Worm (Caenorhabditis elegans) whole organism, L1 larva: ENCODE data around the gene R02D5.7.

Source experiments
- F16B12.6 ChIP-seq: fragments of 150-350 bp; optimal IDR thresholded peaks from 2 replicates; lab custom pipeline; 2014; ENCODE audit warnings: missing biosample characterization, missing genetic modification characterization
- ama-1 ChIP-seq: fragments of 150-350 bp; optimal IDR thresholded peaks from 2 replicates; lab custom pipeline; 2014
- ceh-63 ChIP-seq: fragments of 200-800 bp; sonication (Bioruptor generic); optimal IDR thresholded peaks from 2 replicates; lab custom pipeline; 2018; ENCODE audit warnings: mild to moderate bottlenecking, missing genetic modification characterization, missing compliant biosample characterization
- ceh-8 ChIP-seq: fragments of 200-800 bp; sonication (Bioruptor generic); optimal IDR thresholded peaks from 2 replicates; lab custom pipeline; 2018; ENCODE audit warnings: mild to moderate bottlenecking, missing genetic modification characterization, moderate library complexity, missing compliant biosample characterization
- ceh-88 ChIP-seq: fragments of 200-800 bp; sonication (Bioruptor generic); IDR thresholded peaks from 2 replicates; pipeline ENCODE4 v1.3.6; 2022; ENCODE audit warnings: missing genetic modification characterization, missing compliant biosample characterization
- efl-1 ChIP-seq, 4 experiments: fragments of 150-350 bp; optimal IDR thresholded peaks in 3 of 4; peaks in 1 of 4; 1 replicate in 1 of 4; 2 replicates in 3 of 4; lab custom pipeline; 2014; ENCODE audit warnings: missing biosample characterization in 2 of 4, missing genetic modification characterization in 2 of 4, missing genetic modification reagents in 2 of 4
- elt-3 ChIP-seq, 6 experiments: fragments of 150-350 bp in 1 of 6; sonication (generic microtip); optimal IDR thresholded peaks; 2 replicates each; lab custom pipeline; 2017 to 2018; ENCODE audit warnings: missing biosample characterization in 6 of 6, missing genetic modification characterization in 6 of 6, inconsistent platforms in 1 of 6
- hlh-4 ChIP-seq: sonication (generic microtip); optimal IDR thresholded peaks from 2 replicates; lab custom pipeline; 2016; ENCODE audit warnings: mild to moderate bottlenecking, missing genetic modification characterization, missing compliant biosample characterization
- isw-1 ChIP-seq: fragments of 200-800 bp; sonication (Bioruptor generic); IDR thresholded peaks from 2 replicates; pipeline ENCODE4 v1.3.6; 2022; ENCODE audit warnings: missing genetic modification characterization, missing compliant biosample characterization
- nhr-11 ChIP-seq: fragments of 150-350 bp; optimal IDR thresholded peaks from 2 replicates; lab custom pipeline; 2014; ENCODE audit warnings: missing biosample characterization, missing genetic modification characterization
- nhr-12 ChIP-seq: sonication (generic microtip); optimal IDR thresholded peaks from 2 replicates; lab custom pipeline; 2017; ENCODE audit warnings: missing biosample characterization, missing genetic modification characterization
- nhr-84 ChIP-seq: sonication (generic microtip); optimal IDR thresholded peaks from 2 replicates; lab custom pipeline; 2017; ENCODE audit warnings: missing biosample characterization, missing genetic modification characterization
- snpc-4 ChIP-seq: fragments of 150-350 bp; optimal IDR thresholded peaks from 2 replicates; lab custom pipeline; 2014; ENCODE audit warnings: missing biosample characterization, missing genetic modification characterization
- zag-1 ChIP-seq: fragments of 150-350 bp; optimal IDR thresholded peaks from 2 replicates; lab custom pipeline; 2014; ENCODE audit warnings: missing biosample characterization, missing genetic modification characterization

ce11 chrV:14518010-14518409 is 36.7 kb upstream of the R02D5.7 start, which contains the start of gene R02D5.6:
- TF ChIP-seq ceh-8 (GFP tag; lab: Kevin White, UChicago) (no peak), isw-1 (GFP tag; lab: Robert Waterston, UW) (no peak), hlh-4 (tag; lab: Kevin White, UChicago) (no peak), zag-1 (tag; lab: Kevin White, UChicago) (no peak), ceh-88 (no peak), snpc-4 (tag; lab: Kevin White, UChicago) (no peak), ama-1 (lab: Kevin White, UChicago) (no peak), nhr-84 (no peak), efl-1 (optimal IDR thresholded peaks at IDR 0.05; lab: Kevin White, UChicago) (no peak), efl-1 (GFP tag; optimal IDR thresholded peaks at IDR 0.05 in 1 of 2; lab: Kevin White, UChicago) (no peak), nhr-11 (no peak), ceh-63 (GFP tag; lab: Kevin White, UChicago) (no peak), nhr-12 (tag; lab: Kevin White, UChicago) (no peak), F16B12.6 (tag; lab: Kevin White, UChicago) (no peak), elt-3 (tag; optimal IDR thresholded peaks at IDR 0.05; lab: Kevin White, UChicago) (no peak)
